Fruit fly (Drosophila melanogaster): ENCODE data around the gene gammaSnap2.

The gammaSnap2 gene

DNA sequence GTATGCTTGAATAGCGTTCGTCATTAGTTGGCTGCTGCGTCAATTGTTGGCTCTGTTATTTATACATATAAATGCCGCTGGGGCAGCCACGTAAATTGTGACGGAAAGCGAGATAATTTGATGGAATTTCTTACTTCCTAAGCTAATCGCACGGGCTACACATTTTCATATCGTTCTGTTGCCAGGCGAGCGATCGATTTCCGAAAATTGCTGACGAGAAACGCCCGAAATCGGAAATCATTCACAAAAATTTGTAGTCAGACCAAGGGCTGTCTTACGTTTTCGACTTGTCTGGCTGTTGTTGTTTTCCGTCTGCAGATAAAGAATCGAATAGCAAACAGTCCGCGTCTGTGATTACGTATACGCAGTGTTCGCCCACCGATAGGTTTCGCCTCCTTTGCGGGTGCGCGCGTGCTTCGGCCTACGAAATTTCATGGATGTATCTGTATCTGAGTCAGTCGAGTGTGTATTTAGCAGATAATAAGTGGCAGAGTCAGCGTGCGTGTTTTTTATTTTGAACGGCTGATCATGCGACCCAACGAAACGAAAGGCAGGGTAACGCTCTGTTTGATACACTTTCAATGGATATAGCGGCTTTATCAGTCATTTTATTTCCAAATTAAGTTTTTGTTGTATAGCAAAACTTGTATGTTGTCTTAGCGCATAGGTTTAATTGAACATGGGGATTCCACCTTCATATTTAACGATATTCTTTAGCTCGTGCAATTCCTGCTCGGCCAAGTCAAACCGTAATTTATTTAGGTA, 23.5 kb downstream of the gammaSnap2 start (continued):
- TF ChIP-seq salr (GFP tag; optimal IDR thresholded peaks at IDR 0.05) (no peak), Eip78C (GFP tag) (no peak), cyc (GFP tag; optimal IDR thresholded peaks at IDR 0.05) (peak; percentile 12), CG6276 (GFP tag; optimal IDR thresholded peaks at IDR 0.05) (no peak), CG6792 (GFP tag; optimal IDR thresholded peaks at IDR 0.05) (no peak), CG11762 (GFP tag; optimal IDR thresholded peaks at IDR 0.05; ENCODE audit: insufficient read depth) (no peak), dac (GFP tag; optimal IDR thresholded peaks at IDR 0.05) (no peak), CG1621 (tag; optimal IDR thresholded peaks at IDR 0.05) (no peak), Gug (GFP tag; IDR thresholded peaks at IDR 0.05) (no peak)

DNA sequence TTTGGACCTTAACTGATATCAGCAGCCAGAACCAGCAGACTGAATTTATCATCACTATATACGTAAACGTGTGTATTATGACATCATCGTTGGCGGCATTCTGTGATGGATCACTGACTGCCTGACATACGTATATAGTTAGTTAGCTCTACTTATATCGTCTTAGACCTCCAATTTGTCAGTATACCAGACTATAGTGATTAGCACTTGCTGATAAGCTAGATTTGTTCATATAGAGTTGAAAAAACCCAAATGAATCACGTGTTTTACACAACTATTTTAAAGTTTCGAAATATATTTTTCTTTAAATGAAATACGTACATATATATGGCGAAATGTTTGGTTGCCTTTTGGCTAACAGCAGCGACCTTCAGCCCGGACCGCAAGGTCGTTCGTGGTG, 25.4 kb downstream of the gammaSnap2 start:
- TF ChIP-seq acj6 (GFP tag; optimal IDR thresholded peaks at IDR 0.05) (no peak), CG7368 (GFP tag; optimal IDR thresholded peaks at IDR 0.05) (no peak), cyc (GFP tag; optimal IDR thresholded peaks at IDR 0.05) (no peak), CG10631 (GFP tag; optimal IDR thresholded peaks at IDR 0.05) (no peak), CG6792 (GFP tag; optimal IDR thresholded peaks at IDR 0.05) (no peak), spab (GFP tag; optimal IDR thresholded peaks at IDR 0.05) (no peak), pdm3 (GFP tag; optimal IDR thresholded peaks at IDR 0.05) (no peak), CG6854 (GFP tag; optimal IDR thresholded peaks at IDR 0.05) (no peak), CG3032 (tag; optimal IDR thresholded peaks at IDR 0.05) (no peak), CG34406 (GFP tag; optimal IDR thresholded peaks at IDR 0.05) (no peak), vri (GFP tag; optimal IDR thresholded peaks at IDR 0.05) (no peak), svp (GFP tag) (no peak), Hr4 (GFP tag; optimal IDR thresholded peaks at IDR 0.05) (no peak), dsx (GFP tag; optimal IDR thresholded peaks at IDR 0.05; ENCODE audit: poor library complexity, severe bottlenecking) (no peak), CG11762 (GFP tag; optimal IDR thresholded peaks at IDR 0.05; ENCODE audit: insufficient read depth) (no peak), fd85E (GFP tag; optimal IDR thresholded peaks at IDR 0.05) (no peak), CG8119 (GFP tag; IDR thresholded peaks at IDR 0.05) (no peak), esn (GFP tag; optimal IDR thresholded peaks at IDR 0.05) (no peak), CG6808 (GFP tag; optimal IDR thresholded peaks at IDR 0.05) (no peak)

DNA sequence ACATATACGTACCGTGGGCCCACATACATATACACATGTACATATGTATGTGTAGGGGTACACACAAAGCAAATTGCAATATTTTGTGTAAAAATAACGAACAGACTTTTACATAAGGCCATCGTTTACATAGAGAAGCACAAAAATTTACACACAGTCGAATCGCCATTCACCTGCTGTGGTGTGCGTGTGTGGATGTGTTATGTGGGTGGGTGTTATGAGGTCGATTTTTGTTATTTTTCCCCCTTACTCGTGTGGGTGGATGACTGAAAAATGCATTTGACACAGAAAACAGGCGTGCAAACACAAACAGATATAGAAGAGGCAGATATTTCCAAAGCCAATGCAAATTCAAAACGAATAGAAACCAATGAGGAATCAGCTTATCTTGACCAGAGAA, 26.1 kb downstream of the gammaSnap2 start:
- TF ChIP-seq CG8632 (GFP tag; optimal IDR thresholded peaks at IDR 0.05), result no peak
- no peak for TF ChIP-seq Eip93F (GFP tag; optimal IDR thresholded peaks at IDR 0.05)
- TF ChIP-seq CG1621 (tag; optimal IDR thresholded peaks at IDR 0.05), result no peak
- no peak for TF ChIP-seq Ets96B (tag; optimal IDR thresholded peaks at IDR 0.05)
- no peak for TF ChIP-seq CG4318 (GFP tag; optimal IDR thresholded peaks at IDR 0.05)
- no peak for TF ChIP-seq CG11902 (GFP tag; optimal IDR thresholded peaks at IDR 0.05)

DNA sequence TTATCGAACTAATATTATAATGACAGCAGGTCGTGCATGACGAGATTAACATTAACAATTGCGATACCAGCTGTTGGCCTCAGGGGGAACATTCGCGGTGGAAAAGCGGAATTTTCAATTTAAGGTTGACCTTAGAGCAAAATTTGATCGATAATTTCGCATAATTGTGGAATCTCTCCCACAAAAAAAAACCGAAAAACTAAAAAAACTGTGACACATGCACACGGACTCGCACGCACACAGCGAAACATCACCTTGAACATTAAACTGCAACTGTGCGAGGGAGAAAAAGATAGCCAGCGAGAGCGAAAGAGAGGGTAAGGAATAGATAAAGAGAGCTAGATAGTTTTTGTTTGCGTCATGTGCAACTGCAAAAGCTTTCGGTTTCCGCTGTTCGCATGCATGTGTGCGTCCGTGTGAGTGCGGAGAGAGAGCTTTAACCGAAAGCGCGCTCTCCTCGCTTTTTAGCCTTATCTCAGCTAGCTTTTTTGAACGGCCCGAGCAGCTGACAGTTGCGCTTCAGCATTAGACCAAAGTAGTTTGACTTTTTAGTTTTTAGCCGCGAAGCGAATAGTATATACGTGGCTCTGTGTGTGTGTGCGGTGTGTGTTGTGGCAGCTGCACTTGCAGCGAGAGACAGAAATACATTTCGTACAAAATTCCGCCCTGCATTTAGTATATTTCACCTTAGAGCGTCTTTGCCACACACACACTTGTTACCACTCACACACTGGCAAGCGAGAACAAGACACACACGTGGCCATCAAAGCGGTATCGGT, 27.8 kb downstream of the gammaSnap2 start:
- TF ChIP-seq CG16779 (tag; optimal IDR thresholded peaks at IDR 0.05), result peak; percentile 66
- TF ChIP-seq dsx (GFP tag; optimal IDR thresholded peaks at IDR 0.05; ENCODE audit: poor library complexity, severe bottlenecking), result no peak
- peak in 1 of 2 experiments; percentile 38 for TF ChIP-seq ss (GFP tag; optimal IDR thresholded peaks at IDR 0.05)
- TF ChIP-seq OdsH (GFP tag; optimal IDR thresholded peaks at IDR 0.05), result no peak
- peak; percentile 3 for TF ChIP-seq net (GFP tag; optimal IDR thresholded peaks at IDR 0.05)
- TF ChIP-seq eg (GFP tag; IDR thresholded peaks at IDR 0.05), result peak; percentile 52; the same call in 1 of the 3 replicates
- TF ChIP-seq CG6276 (GFP tag; optimal IDR thresholded peaks at IDR 0.05), result peak; percentile 12
- TF ChIP-seq CG15336 (GFP tag; IDR thresholded peaks at IDR 0.05), result peak; percentile 29; the same call in 1 of the 2 replicates
- peak; percentile 7 for TF ChIP-seq CG6808 (GFP tag; optimal IDR thresholded peaks at IDR 0.05)
- peak; percentile 34 for TF ChIP-seq Eip78C (GFP tag)
- no peak for TF ChIP-seq acj6 (GFP tag; optimal IDR thresholded peaks at IDR 0.05)
- TF ChIP-seq fkh (GFP tag; optimal IDR thresholded peaks at IDR 0.05), result peak; percentile 38

Data from whole organism, prepupa.